Fruit fly (Drosophila melanogaster) whole organism, embryonic: ENCODE results near the gene Pcmt.

Source experiments
- Atf3 ChIP-seq: fragments of 200-800 bp; sonication (Bioruptor generic); optimal IDR thresholded peaks from 3 replicates; lab custom pipeline; 2016; ENCODE audit warnings: missing biosample characterization, missing genetic modification characterization
- Bdp1 ChIP-seq: fragments of 200-800 bp; sonication (Bioruptor generic); optimal IDR thresholded peaks from 3 replicates; lab custom pipeline; 2016; ENCODE audit warnings: missing biosample characterization, missing genetic modification characterization
- CG10565 ChIP-seq: fragments of 200-800 bp; sonication (Bioruptor generic); optimal IDR thresholded peaks from 3 replicates; lab custom pipeline; 2016; ENCODE audit warnings: missing biosample characterization, mild to moderate bottlenecking, missing genetic modification characterization
- CG11247 ChIP-seq: fragments of 200-800 bp; sonication (Bioruptor generic); IDR thresholded peaks from 2 replicates; pipeline ENCODE4 v1.3.6; 2022; ENCODE audit warnings: missing biosample characterization, missing genetic modification characterization
- CG12155 ChIP-seq: fragments of 200-800 bp; sonication (Bioruptor generic); optimal IDR thresholded peaks from 3 replicates; lab custom pipeline; 2016; ENCODE audit warnings: missing biosample characterization, missing genetic modification characterization
- CG14014 ChIP-seq: fragments of 200-800 bp; sonication (Bioruptor generic); IDR thresholded peaks from 2 replicates; pipeline ENCODE4 v1.3.6; 2022; ENCODE audit warnings: missing biosample characterization, missing genetic modification characterization
- CG14710 ChIP-seq: fragments of 200-800 bp; sonication (Bioruptor generic); optimal IDR thresholded peaks from 3 replicates; lab custom pipeline; 2019; ENCODE audit warnings: missing biosample characterization, mild to moderate bottlenecking, missing genetic modification characterization, moderate library complexity
- CG15696 ChIP-seq: fragments of 200-800 bp; sonication (Bioruptor generic); optimal IDR thresholded peaks from 2 replicates; lab custom pipeline; 2019; ENCODE audit warnings: missing biosample characterization, mild to moderate bottlenecking, missing genetic modification characterization, moderate library complexity
- CG17802 ChIP-seq: fragments of 200-800 bp; sonication (Bioruptor generic); optimal IDR thresholded peaks from 2 replicates; lab custom pipeline; 2018; ENCODE audit warnings: missing biosample characterization, mild to moderate bottlenecking, missing genetic modification characterization, moderate library complexity
- CG17912 ChIP-seq: fragments of 200-800 bp; sonication (Bioruptor generic); optimal IDR thresholded peaks from 2 replicates; lab custom pipeline; 2018; ENCODE audit warnings: missing biosample characterization, mild to moderate bottlenecking, missing genetic modification characterization
- CG18476 ChIP-seq: fragments of 200-800 bp; sonication (Bioruptor generic); optimal IDR thresholded peaks from 2 replicates; lab custom pipeline; 2016; ENCODE audit warnings: missing biosample characterization, mild to moderate bottlenecking, missing genetic modification characterization
- CG2678 ChIP-seq: fragments of 200-800 bp; sonication (Bioruptor generic); optimal IDR thresholded peaks from 3 replicates; lab custom pipeline; 2019; ENCODE audit warnings: missing biosample characterization, mild to moderate bottlenecking, missing genetic modification characterization, moderate library complexity
- CG30020 ChIP-seq: fragments of 200-800 bp; optimal IDR thresholded peaks from 2 replicates; lab custom pipeline; 2019; ENCODE audit warnings: missing biosample characterization, mild to moderate bottlenecking, missing genetic modification characterization, moderate library complexity
- CG31365 ChIP-seq: fragments of 200-800 bp; sonication (Bioruptor generic); optimal IDR thresholded peaks from 2 replicates; lab custom pipeline; 2018; ENCODE audit warnings: missing biosample characterization, mild to moderate bottlenecking, missing genetic modification characterization
- CG42726 ChIP-seq: fragments of 200-800 bp; sonication (Bioruptor generic); IDR thresholded peaks from 2 replicates; pipeline ENCODE4 v1.3.6; 2022; ENCODE audit warnings: missing biosample characterization, missing genetic modification characterization; ENCODE audit not compliant: partially characterized antibody
- CG4730 ChIP-seq: fragments of 200-800 bp; sonication (Bioruptor generic); IDR thresholded peaks from 2 replicates; pipeline ENCODE4 v1.3.6; 2022; ENCODE audit warnings: missing biosample characterization, missing genetic modification characterization
- CG5245 ChIP-seq: fragments of 200-800 bp; sonication (Bioruptor generic); optimal IDR thresholded peaks from 3 replicates; lab custom pipeline; 2016; ENCODE audit warnings: missing biosample characterization, missing genetic modification characterization
- CG6654 ChIP-seq: fragments of 200-800 bp; sonication (Bioruptor generic); optimal IDR thresholded peaks from 2 replicates; lab custom pipeline; 2017; ENCODE audit warnings: missing biosample characterization, mild to moderate bottlenecking, missing genetic modification characterization
- Dp ChIP-seq: fragments of 200-800 bp; sonication (Bioruptor generic); optimal IDR thresholded peaks from 2 replicates; lab custom pipeline; 2018; ENCODE audit warnings: missing biosample characterization, mild to moderate bottlenecking, missing genetic modification characterization, moderate library complexity
- E2f2 ChIP-seq: fragments of 200-800 bp; sonication (Bioruptor generic); IDR thresholded peaks from 2 replicates; pipeline ENCODE4 v1.3.6; 2022; ENCODE audit warnings: missing biosample characterization, missing genetic modification characterization
- H15 ChIP-seq: fragments of 200-800 bp; sonication (Bioruptor generic); IDR thresholded peaks from 3 replicates; pipeline ENCODE4 v1.3.6; 2022; ENCODE audit warnings: missing biosample characterization, missing genetic modification characterization
- Hey ChIP-seq: fragments of 200-800 bp; sonication (Bioruptor generic); optimal IDR thresholded peaks from 3 replicates; lab custom pipeline; 2018; ENCODE audit warnings: missing biosample characterization, mild to moderate bottlenecking, missing genetic modification characterization
- Hsf ChIP-seq: fragments of 200-800 bp; sonication (Bioruptor generic); optimal IDR thresholded peaks from 3 replicates; lab custom pipeline; 2016; ENCODE audit warnings: missing biosample characterization, missing genetic modification characterization
- MBD-R2 ChIP-seq: fragments of 200-800 bp; sonication (Bioruptor generic); IDR thresholded peaks from 2 replicates; pipeline ENCODE4 v1.3.6; 2022; ENCODE audit warnings: missing biosample characterization, missing genetic modification characterization
- MTF-1 ChIP-seq: fragments of 200-800 bp; sonication (Bioruptor generic); optimal IDR thresholded peaks from 2 replicates; lab custom pipeline; 2018; ENCODE audit warnings: missing biosample characterization, mild to moderate bottlenecking, missing genetic modification characterization, borderline replicate concordance
- Med ChIP-seq: fragments of 200-800 bp; sonication (Bioruptor generic); peaks from one replicate; lab custom pipeline; 2016; ENCODE audit warnings: missing biosample characterization, missing genetic modification characterization, mild to moderate bottlenecking, inconsistent platforms, moderate library complexity
- Meics ChIP-seq: fragments of 200-800 bp; sonication (Bioruptor generic); optimal IDR thresholded peaks from 2 replicates; lab custom pipeline; 2017; ENCODE audit warnings: missing biosample characterization, mild to moderate bottlenecking, missing genetic modification characterization
- Rx ChIP-seq: fragments of 200-800 bp; sonication (Bioruptor generic); IDR thresholded peaks from 2 replicates; pipeline ENCODE4 v1.3.6; 2022; ENCODE audit warnings: missing biosample characterization, missing genetic modification characterization
- Scr ChIP-seq: fragments of 200-800 bp; sonication (Bioruptor generic); IDR thresholded peaks from 2 replicates; pipeline ENCODE4 v1.3.6; 2022; ENCODE audit warnings: missing biosample characterization, missing genetic modification characterization; ENCODE audit not compliant: partially characterized antibody
- Sry-δ ChIP-seq: fragments of 200-800 bp; sonication (Bioruptor generic); optimal IDR thresholded peaks from 2 replicates; lab custom pipeline; 2016; ENCODE audit warnings: missing biosample characterization, missing genetic modification characterization
- Tbp ChIP-seq: fragments of >200 bp; optimal IDR thresholded peaks from 2 replicates; lab custom pipeline; 2018; ENCODE audit warnings: missing biosample characterization, missing genetic modification characterization
- bcd ChIP-seq: fragments of 200-800 bp; sonication (Bioruptor generic); optimal IDR thresholded peaks from 2 replicates; lab custom pipeline; 2017; ENCODE audit warnings: missing biosample characterization, mild to moderate bottlenecking, missing genetic modification characterization
- corto ChIP-seq: fragments of 200-800 bp; sonication (Bioruptor generic); optimal IDR thresholded peaks from 2 replicates; lab custom pipeline; 2016; ENCODE audit warnings: missing biosample characterization, mild to moderate bottlenecking, missing genetic modification characterization, moderate library complexity
- dimm ChIP-seq: fragments of 200-800 bp; sonication (Bioruptor generic); IDR thresholded peaks from 2 replicates; pipeline ENCODE4 v1.3.6; 2022; ENCODE audit warnings: missing biosample characterization, missing genetic modification characterization
- fru ChIP-seq: fragments of >200 bp; optimal IDR thresholded peaks from 2 replicates; lab custom pipeline; 2017
- grn ChIP-seq: fragments of 200-800 bp; sonication (Bioruptor generic); optimal IDR thresholded peaks from 3 replicates; lab custom pipeline; 2017; ENCODE audit warnings: missing biosample characterization, missing genetic modification characterization
- ham ChIP-seq: fragments of 200-800 bp; sonication (Bioruptor generic); IDR thresholded peaks from 2 replicates; pipeline ENCODE4 v1.3.6; 2022; ENCODE audit warnings: missing biosample characterization, missing genetic modification characterization
- klu ChIP-seq: fragments of 200-800 bp; sonication (Bioruptor generic); IDR thresholded peaks from 2 replicates; pipeline ENCODE4 v1.3.6; 2022; ENCODE audit warnings: missing biosample characterization, missing genetic modification characterization
- lov ChIP-seq, 2 experiments: fragments of 200-800 bp in 1 of 2; fragments of >200 bp in 1 of 2; sonication (Bioruptor generic) in 1 of 2; IDR thresholded peaks in 1 of 2; optimal IDR thresholded peaks in 1 of 2; 2 replicates in 1 of 2; 3 replicates in 1 of 2; pipeline versions ENCODE4 v1.3.6 to Lab custom; 2017 to 2022; ENCODE audit warnings: missing biosample characterization in 1 of 2, missing genetic modification characterization in 1 of 2
- maf-S ChIP-seq: fragments of 200-800 bp; sonication (Bioruptor generic); optimal IDR thresholded peaks from 2 replicates; lab custom pipeline; 2016; ENCODE audit warnings: missing biosample characterization, missing genetic modification characterization
- mam ChIP-seq: fragments of 200-800 bp; sonication (Bioruptor generic); optimal IDR thresholded peaks from 3 replicates; lab custom pipeline; 2016; ENCODE audit warnings: missing biosample characterization, missing genetic modification characterization
- nerfin-2 ChIP-seq: fragments of 200-800 bp; sonication (Bioruptor generic); IDR thresholded peaks from 2 replicates; pipeline ENCODE4 v1.3.6; 2022; ENCODE audit warnings: missing biosample characterization, missing genetic modification characterization; ENCODE audit not compliant: partially characterized antibody
- sug ChIP-seq: fragments of 200-800 bp; optimal IDR thresholded peaks from 2 replicates; lab custom pipeline; 2019; ENCODE audit warnings: missing biosample characterization, mild to moderate bottlenecking, missing genetic modification characterization, moderate library complexity
- unpg ChIP-seq: fragments of 200-800 bp; sonication (Bioruptor generic); optimal IDR thresholded peaks from 3 replicates; lab custom pipeline; 2018; ENCODE audit warnings: missing biosample characterization, mild to moderate bottlenecking, missing genetic modification characterization, moderate library complexity
- vnd ChIP-seq: fragments of 200-800 bp; sonication (Bioruptor generic); IDR thresholded peaks from 3 replicates; pipeline ENCODE4 v1.3.6; 2022; ENCODE audit warnings: missing biosample characterization, missing genetic modification characterization; ENCODE audit not compliant: partially characterized antibody
- wek ChIP-seq: fragments of 200-800 bp; sonication (Bioruptor generic); optimal IDR thresholded peaks from 3 replicates; lab custom pipeline; 2018; ENCODE audit warnings: missing biosample characterization, mild to moderate bottlenecking, missing genetic modification characterization, moderate library complexity

Pcmt gene

DNA sequence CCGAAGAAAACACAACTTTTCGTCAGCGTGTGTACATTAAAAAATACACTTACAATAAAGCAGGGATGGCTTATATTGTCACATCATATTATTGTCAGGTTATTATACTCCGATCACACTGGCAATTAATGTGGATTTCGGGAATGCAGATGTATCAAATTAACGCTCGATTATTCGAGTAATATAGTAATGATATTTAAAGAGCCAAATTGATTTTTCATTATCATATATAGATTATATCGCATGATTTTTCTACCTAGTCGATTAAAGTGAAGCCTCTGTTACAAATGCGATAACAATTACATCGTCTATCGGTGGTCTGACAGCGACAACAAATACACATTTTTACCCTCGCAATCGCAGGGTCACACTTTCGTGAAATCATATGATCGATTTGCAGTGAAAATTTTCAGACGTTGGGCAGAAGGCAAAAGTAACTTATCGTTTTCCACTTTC, 37.3 kb upstream of the Pcmt start, which contains the start of the genes noi and Vha26 (continued):
- TF ChIP-seq ham (GFP tag; lab: Robert Waterston, UW) (no peak), mam (GFP tag; lab: Kevin White, UChicago) (peak; percentile 65), MBD-R2 (GFP tag; lab: Robert Waterston, UW) (peak; percentile 61), H15 (no peak), Bdp1 (GFP tag; lab: Kevin White, UChicago) (peak; percentile 35), Hsf (GFP tag; lab: Kevin White, UChicago) (peak; percentile 38), CG18476 (GFP tag; lab: Kevin White, UChicago) (peak; percentile 58), E2f2 (GFP tag; lab: Robert Waterston, UW) (peak; percentile 41; the same call in 1 of the 2 replicates), dimm (GFP tag; lab: Robert Waterston, UW) (no peak), Rx (GFP tag; lab: Robert Waterston, UW) (no peak), Tbp (no peak), CG15696 (peak; percentile 56), CG31365 (tag; lab: Kevin White, UChicago) (no peak), CG6654 (GFP tag; lab: Kevin White, UChicago) (no peak)

DNA sequence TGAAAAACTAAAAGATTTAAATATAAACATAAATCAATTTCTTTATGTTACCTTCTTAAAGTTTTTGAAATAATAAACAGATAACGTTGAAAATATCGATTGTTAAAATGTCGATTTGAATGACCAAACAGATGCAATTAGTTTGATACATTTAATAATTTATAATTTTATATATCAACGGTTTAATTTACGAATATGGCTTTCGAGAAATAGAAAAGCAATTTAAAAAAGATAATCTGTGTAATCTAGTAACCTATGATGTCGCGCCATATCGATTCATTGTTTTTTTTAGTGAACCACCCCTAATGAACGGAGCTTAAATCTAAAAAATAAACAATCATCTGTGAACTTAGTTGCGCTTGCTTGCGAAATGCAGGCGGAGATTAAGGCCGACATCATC, 34.5 kb upstream of the Pcmt start, which contains the start of gene PolZ2:
Gene PolZ2, plus strand, starts transcription at position 301 of the 400 bp plus-strand sequence.
- TF ChIP-seq Scr (GFP tag; lab: Robert Waterston, UW) (peak; percentile 36; the same call in 1 of the 2 replicates), CG30020 (tag; lab: Kevin White, UChicago) (peak; percentile 25), wek (GFP tag; lab: Kevin White, UChicago) (peak; percentile 28), Dp (GFP tag; lab: Kevin White, UChicago) (peak; percentile 10), unpg (no peak), CG17802 (tag; lab: Kevin White, UChicago) (peak; percentile 40), CG14710 (peak; percentile 24), CG12155 (no peak)

DNA sequence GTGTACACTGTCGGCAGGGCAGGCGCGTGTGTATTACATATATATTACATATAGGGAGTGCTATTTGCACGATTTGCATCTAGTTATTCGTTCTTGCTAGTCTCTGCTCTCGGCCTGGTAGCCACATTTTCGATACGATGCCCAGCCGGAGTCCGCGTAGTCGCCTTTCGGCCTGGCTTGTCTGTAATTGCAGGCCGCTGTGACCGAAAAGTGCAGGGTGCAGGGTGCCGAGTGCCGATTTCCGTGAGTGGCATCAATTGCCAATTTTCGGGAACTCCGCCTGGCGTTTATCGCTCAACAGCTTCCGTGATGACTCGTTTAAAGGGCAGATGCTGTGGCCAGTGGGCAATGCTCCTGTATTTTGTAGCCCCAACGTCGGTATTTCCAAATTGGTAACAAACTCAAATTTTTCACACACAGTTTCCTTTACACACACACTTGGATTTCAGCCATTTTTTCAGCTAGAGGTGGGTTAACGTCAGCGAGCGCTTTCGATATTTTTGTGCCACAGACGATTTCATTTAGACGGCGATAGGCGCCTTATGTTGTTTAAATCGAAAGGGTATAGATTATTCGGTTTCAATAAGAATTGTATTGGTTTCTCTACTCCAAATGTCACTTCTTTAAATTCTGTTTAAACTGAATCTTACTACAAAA, 33.9 kb upstream of the Pcmt start, which contains the start of gene CG2926:
Gene CG2926, minus strand, starts transcription at position 518 of the 657 bp plus-strand sequence.
- TF ChIP-seq maf-S (peak; percentile 20), CG4730 (GFP tag; lab: Robert Waterston, UW) (no peak), Meics (no peak), CG10565 (GFP tag; lab: Kevin White, UChicago) (no peak), wek (GFP tag; lab: Kevin White, UChicago) (no peak), Atf3 (GFP tag; lab: Kevin White, UChicago) (no peak), CG17912 (GFP tag; lab: Kevin White, UChicago) (peak; percentile 35), Hey (tag; lab: Kevin White, UChicago) (no peak), fru (no peak), CG11247 (GFP tag; lab: Robert Waterston, UW) (peak; percentile 26; the same call in 1 of the 2 replicates), klu (GFP tag; lab: Robert Waterston, UW) (no peak), CG42726 (peak; percentile 88), sug (tag; lab: Kevin White, UChicago) (no peak), CG14014 (GFP tag; lab: Robert Waterston, UW) (peak; percentile 43; the same call in 1 of the 2 replicates), corto (GFP tag; lab: Kevin White, UChicago) (no peak), lov (optimal IDR thresholded peaks at IDR 0.05; lab: Kevin White, UChicago) (no peak), lov (GFP tag; IDR thresholded peaks at IDR 0.05; lab: Robert Waterston, UW) (0 out of 3 replicates have a peak, but pooled peaks have one; percentile 5), MTF-1 (GFP tag; lab: Kevin White, UChicago) (no peak), CG5245 (peak; percentile 94), Dp (GFP tag; lab: Kevin White, UChicago) (peak; percentile 64), nerfin-2 (GFP tag; lab: Robert Waterston, UW) (peak; percentile 59), Sry-δ (peak; percentile 96), Med (GFP tag; lab: Kevin White, UChicago) (peak; percentile 92), vnd (GFP tag; lab: Robert Waterston, UW) (peak; percentile 81), bcd (no peak), grn (no peak), CG2678 (no peak)
